Worm (Caenorhabditis elegans) whole organism, young adult: ENCODE results near the gene F23A7.5.

ENCODE experiments used
- B0019.2 ChIP-seq: fragments of 200-800 bp; sonication (Bioruptor generic); conservative IDR thresholded peaks from 2 replicates; pipeline ENCODE4 v1.3.6; 2022; ENCODE audit warnings: missing genetic modification reagents, missing genetic modification characterization, missing compliant biosample characterization
- B0261.1 ChIP-seq: sonication (generic microtip); optimal IDR thresholded peaks from 2 replicates; lab custom pipeline; 2016; ENCODE audit warnings: mild to moderate bottlenecking, missing genetic modification characterization, moderate library complexity, missing compliant biosample characterization
- B0336.3 ChIP-seq: fragments of 200-800 bp; sonication (Bioruptor generic); IDR thresholded peaks from 2 replicates; pipeline ENCODE4 v1.3.6; 2022; ENCODE audit warnings: missing genetic modification characterization, missing compliant biosample characterization
- D2030.7 ChIP-seq: fragments of 200-800 bp; sonication (Bioruptor generic); IDR thresholded peaks from 2 replicates; pipeline ENCODE4 v1.3.6; 2022; ENCODE audit warnings: missing genetic modification reagents, missing genetic modification characterization, missing compliant biosample characterization
- F57C9.4 ChIP-seq: sonication (generic microtip); optimal IDR thresholded peaks from 2 replicates; lab custom pipeline; 2017; ENCODE audit warnings: mild to moderate bottlenecking, missing genetic modification characterization, missing compliant biosample characterization
- Y53F4B.3 ChIP-seq: fragments of 200-800 bp; sonication (Bioruptor generic); IDR thresholded peaks from 2 replicates; pipeline ENCODE4 v1.3.6; 2022; ENCODE audit warnings: missing genetic modification reagents, missing genetic modification characterization, missing compliant biosample characterization
- akir-1 ChIP-seq: fragments of 200-800 bp; sonication (Bioruptor generic); optimal IDR thresholded peaks from 2 replicates; lab custom pipeline; 2018; ENCODE audit warnings: mild to moderate bottlenecking, missing genetic modification characterization, moderate library complexity, missing compliant biosample characterization
- ama-1 ChIP-seq, 3 experiments: fragments of 150-350 bp in 1 of 3; sonication (generic microtip) in 2 of 3; optimal IDR thresholded peaks; 2 replicates each; lab custom pipeline; 2014 to 2018; ENCODE audit warnings: missing biosample characterization in 2 of 3, missing genetic modification characterization in 2 of 3, missing genetic modification reagents in 2 of 3
- aptf-2 ChIP-seq: fragments of 200-800 bp; sonication (Bioruptor generic); conservative IDR thresholded peaks from 2 replicates; pipeline ENCODE4 v1.3.6; 2022; ENCODE audit warnings: missing genetic modification reagents, missing genetic modification characterization, missing compliant biosample characterization
- atf-7 ChIP-seq: sonication (generic microtip); optimal IDR thresholded peaks from 2 replicates; lab custom pipeline; 2017; ENCODE audit warnings: mild to moderate bottlenecking, missing genetic modification characterization, missing compliant biosample characterization
- ccch-3 ChIP-seq: fragments of 200-800 bp; sonication (Bioruptor generic); optimal IDR thresholded peaks from 2 replicates; lab custom pipeline; 2018; ENCODE audit warnings: mild to moderate bottlenecking, missing genetic modification characterization, missing compliant biosample characterization
- cebp-1 ChIP-seq, 2 experiments: fragments of 200-800 bp in 1 of 2; sonication (Bioruptor generic) in 1 of 2; sonication (generic microtip) in 1 of 2; IDR thresholded peaks in 1 of 2; optimal IDR thresholded peaks in 1 of 2; 2 replicates each; pipeline versions ENCODE4 v1.3.6 to Lab custom; 2017 to 2022; ENCODE audit warnings: missing compliant biosample characterization in 2 of 2, missing genetic modification characterization in 2 of 2, mild to moderate bottlenecking in 1 of 2, missing genetic modification reagents in 1 of 2, moderate library complexity in 1 of 2
- ceh-27 ChIP-seq: fragments of 200-800 bp; sonication (Bioruptor generic); optimal IDR thresholded peaks from 2 replicates; lab custom pipeline; 2018; ENCODE audit warnings: mild to moderate bottlenecking, missing genetic modification characterization, moderate library complexity, missing compliant biosample characterization
- ceh-40 ChIP-seq: fragments of 200-800 bp; sonication (Bioruptor generic); IDR thresholded peaks from 2 replicates; pipeline ENCODE4 v1.3.6; 2022; ENCODE audit warnings: missing genetic modification characterization, missing compliant biosample characterization
- die-1 ChIP-seq: sonication (generic microtip); optimal IDR thresholded peaks from 2 replicates; lab custom pipeline; 2016; ENCODE audit warnings: missing genotype, mild to moderate bottlenecking, missing genetic modification characterization, missing compliant biosample characterization
- egl-18 ChIP-seq: fragments of 200-800 bp; sonication (Bioruptor generic); IDR thresholded peaks from 2 replicates; pipeline ENCODE4 v1.3.6; 2022; ENCODE audit warnings: missing genetic modification reagents, missing genetic modification characterization, missing compliant biosample characterization
- ets-4 ChIP-seq: fragments of 200-800 bp; sonication (Bioruptor generic); optimal IDR thresholded peaks from 2 replicates; lab custom pipeline; 2018; ENCODE audit warnings: mild to moderate bottlenecking, missing genetic modification characterization, missing compliant biosample characterization
- fkh-3 ChIP-seq: sonication (generic microtip); optimal IDR thresholded peaks from 2 replicates; lab custom pipeline; 2016; ENCODE audit warnings: mild to moderate bottlenecking, missing genetic modification characterization, missing compliant biosample characterization
- him-1 ChIP-seq: sonication (generic microtip); optimal IDR thresholded peaks from 2 replicates; lab custom pipeline; 2016; ENCODE audit warnings: missing genotype, missing genetic modification reagents, missing genetic modification characterization, missing compliant biosample characterization
- hmg-1.2 ChIP-seq: fragments of 200-800 bp; sonication (Bioruptor generic); IDR thresholded peaks from 2 replicates; pipeline ENCODE4 v1.3.6; 2022; ENCODE audit warnings: missing genetic modification reagents, missing genetic modification characterization, missing compliant biosample characterization
- hmg-20 ChIP-seq: fragments of 200-800 bp; sonication (Bioruptor generic); IDR thresholded peaks from 2 replicates; pipeline ENCODE4 v1.3.6; 2022; ENCODE audit warnings: missing genetic modification reagents, missing genetic modification characterization, missing compliant biosample characterization
- hsf-1 ChIP-seq: fragments of 200-800 bp; sonication (Bioruptor generic); IDR thresholded peaks from 2 replicates; pipeline ENCODE4 v1.3.6; 2022; ENCODE audit warnings: missing genetic modification reagents, missing genetic modification characterization, missing compliant biosample characterization
- lin-26 ChIP-seq: fragments of 200-800 bp; sonication (Bioruptor generic); IDR thresholded peaks from 2 replicates; pipeline ENCODE4 v1.3.6; 2022; ENCODE audit warnings: missing genetic modification reagents, missing genetic modification characterization, missing compliant biosample characterization
- lin-35 ChIP-seq, 3 experiments: fragments of 150-350 bp in 2 of 3; sonication (generic microtip) in 1 of 3; optimal IDR thresholded peaks; 2 replicates each; lab custom pipeline; 2014 to 2018; ENCODE audit warnings: missing biosample characterization in 3 of 3, missing genetic modification characterization in 3 of 3, missing genetic modification reagents in 3 of 3
- lin-54 ChIP-seq: fragments of 200-800 bp; sonication (Bioruptor generic); optimal IDR thresholded peaks from 2 replicates; lab custom pipeline; 2018; ENCODE audit warnings: mild to moderate bottlenecking, missing genetic modification characterization, missing compliant biosample characterization
- lir-1 ChIP-seq: fragments of 200-800 bp; sonication (Bioruptor generic); conservative IDR thresholded peaks from 2 replicates; pipeline ENCODE4 v1.3.6; 2022; ENCODE audit warnings: missing genetic modification reagents, missing genetic modification characterization, missing compliant biosample characterization
- madf-6 ChIP-seq: fragments of 200-800 bp; sonication (Bioruptor generic); IDR thresholded peaks from 2 replicates; pipeline ENCODE4 v1.3.6; 2022; ENCODE audit warnings: missing genetic modification reagents, missing genetic modification characterization, missing compliant biosample characterization
- mcd-1 ChIP-seq: fragments of 200-800 bp; sonication (Bioruptor generic); IDR thresholded peaks from 2 replicates; pipeline ENCODE4 v1.3.6; 2022; ENCODE audit warnings: missing genetic modification reagents, missing genetic modification characterization, missing compliant biosample characterization
- mel-28 ChIP-seq: sonication (generic microtip); optimal IDR thresholded peaks from 2 replicates; lab custom pipeline; 2016; ENCODE audit warnings: borderline replicate concordance, mild to moderate bottlenecking, missing genetic modification characterization, missing compliant biosample characterization
- mes-4 ChIP-seq: sonication (generic microtip); optimal IDR thresholded peaks from 2 replicates; lab custom pipeline; 2016; ENCODE audit warnings: missing genotype, missing genetic modification characterization, missing compliant biosample characterization
- mxl-1 ChIP-seq: sonication (generic microtip); optimal IDR thresholded peaks from 2 replicates; lab custom pipeline; 2016; ENCODE audit warnings: missing genetic modification characterization, missing compliant biosample characterization
- nfya-2 ChIP-seq: fragments of 200-800 bp; sonication (Bioruptor generic); IDR thresholded peaks from 2 replicates; pipeline ENCODE4 v1.3.6; 2022; ENCODE audit warnings: missing genetic modification reagents, missing genetic modification characterization, missing compliant biosample characterization
- nhr-120 ChIP-seq: fragments of 200-800 bp; sonication (Bioruptor generic); IDR thresholded peaks from 2 replicates; pipeline ENCODE4 v1.3.6; 2022; ENCODE audit warnings: missing genetic modification characterization, missing compliant biosample characterization
- nhr-90 ChIP-seq: sonication (generic microtip); optimal IDR thresholded peaks from 2 replicates; lab custom pipeline; 2016; ENCODE audit warnings: missing genotype, mild to moderate bottlenecking, missing genetic modification characterization, missing compliant biosample characterization
- pbrm-1 ChIP-seq: fragments of 200-800 bp; sonication (Bioruptor generic); IDR thresholded peaks from 2 replicates; pipeline ENCODE4 v1.3.6; 2022; ENCODE audit warnings: missing genetic modification reagents, missing genetic modification characterization, missing compliant biosample characterization
- rcor-1 ChIP-seq: fragments of 200-800 bp; sonication (Bioruptor generic); IDR thresholded peaks from 2 replicates; pipeline ENCODE4 v1.3.6; 2022; ENCODE audit warnings: missing genetic modification reagents, missing genetic modification characterization, missing compliant biosample characterization
- repo-1 ChIP-seq: sonication (generic microtip); optimal IDR thresholded peaks from 2 replicates; lab custom pipeline; 2017; ENCODE audit warnings: mild to moderate bottlenecking, missing genetic modification characterization, missing compliant biosample characterization
- rpc-1 ChIP-seq, 2 experiments: fragments of 150-350 bp in 1 of 2; sonication (generic microtip) in 1 of 2; optimal IDR thresholded peaks; 2 replicates each; lab custom pipeline; 2014 to 2018; ENCODE audit warnings: missing biosample characterization in 1 of 2, missing genetic modification characterization in 1 of 2, missing genetic modification reagents in 1 of 2, missing genotype in 1 of 2
- sea-2 ChIP-seq: fragments of 200-800 bp; sonication (Bioruptor generic); IDR thresholded peaks from 2 replicates; pipeline ENCODE4 v1.3.6; 2022; ENCODE audit warnings: missing genetic modification characterization, missing compliant biosample characterization
- snpc-1.3 ChIP-seq: sonication (generic microtip); optimal IDR thresholded peaks from 2 replicates; lab custom pipeline; 2017; ENCODE audit warnings: missing genetic modification characterization, mild to moderate bottlenecking, missing compliant biosample characterization, antibody characterized with exemption, moderate library complexity, missing genotype, missing genetic modification reagents; ENCODE audit not compliant: insufficient read depth
- tbp1 ChIP-seq: fragments of 200-800 bp; sonication (Bioruptor generic); optimal IDR thresholded peaks from 2 replicates; lab custom pipeline; 2018; ENCODE audit warnings: mild to moderate bottlenecking, missing genetic modification characterization, missing compliant biosample characterization
- unc-62 ChIP-seq: fragments of 150-350 bp; optimal IDR thresholded peaks from 2 replicates; lab custom pipeline; 2014; ENCODE audit warnings: missing biosample characterization, missing genetic modification reagents, missing genetic modification characterization
- xnd-1 ChIP-seq: sonication (generic microtip); optimal IDR thresholded peaks from 2 replicates; lab custom pipeline; 2016; ENCODE audit warnings: missing genotype, missing genetic modification reagents, missing genetic modification characterization, missing compliant biosample characterization
- zfh-2 ChIP-seq: fragments of 200-800 bp; sonication (Bioruptor generic); conservative IDR thresholded peaks from 2 replicates; pipeline ENCODE4 v1.3.6; 2022; ENCODE audit warnings: missing genetic modification reagents, missing genetic modification characterization, missing compliant biosample characterization
- ztf-22 ChIP-seq: fragments of 200-800 bp; sonication (Bioruptor generic); optimal IDR thresholded peaks from 2 replicates; lab custom pipeline; 2018; ENCODE audit warnings: mild to moderate bottlenecking, missing genetic modification characterization, moderate library complexity, missing compliant biosample characterization
- ztf-25 ChIP-seq: fragments of 200-800 bp; sonication (Bioruptor generic); IDR thresholded peaks from 2 replicates; pipeline ENCODE4 v1.3.6; 2022; ENCODE audit warnings: missing genetic modification reagents, missing genetic modification characterization, missing compliant biosample characterization
- ztf-28 ChIP-seq: fragments of 200-800 bp; sonication (Bioruptor generic); IDR thresholded peaks from 2 replicates; pipeline ENCODE4 v1.3.6; 2022; ENCODE audit warnings: missing genetic modification reagents, missing genetic modification characterization, missing compliant biosample characterization

The F23A7.5 gene

ce11 chrX:16217749-16218148, 11.0 kb upstream of the F23A7.5 start (continued):
- TF ChIP-seq aptf-2 (GFP tag; lab: Robert Waterston, UW), result no peak
- TF ChIP-seq sea-2, result no peak
- TF ChIP-seq mel-28 (tag; lab: Kevin White, UChicago), result no peak
- no peak for TF ChIP-seq B0019.2 (GFP tag; lab: Robert Waterston, UW)
- TF ChIP-seq Y53F4B.3 (GFP tag; lab: Robert Waterston, UW), result no peak; the same call in 1 of the 2 replicates
- TF ChIP-seq die-1 (tag; lab: Kevin White, UChicago), result peak; percentile 61
- 0 out of 2 replicates have a peak, but pooled peaks have one; percentile 60 for TF ChIP-seq ceh-40 (GFP tag; lab: Robert Waterston, UW)
- no peak for TF ChIP-seq unc-62 (GFP tag; lab: Kevin White, UChicago)
- TF ChIP-seq hmg-20 (GFP tag; lab: Robert Waterston, UW), result no peak
- peak; percentile 53 for TF ChIP-seq rpc-1 (optimal IDR thresholded peaks at IDR 0.05; lab: Kevin White, UChicago)
- TF ChIP-seq rpc-1 (tag; optimal IDR thresholded peaks at IDR 0.05; lab: Kevin White, UChicago), result peak; percentile 91
- TF ChIP-seq nhr-90 (tag; lab: Kevin White, UChicago), result peak; percentile 38
- peak; percentile 89 for TF ChIP-seq tbp1 (GFP tag; lab: Kevin White, UChicago)
- TF ChIP-seq nfya-2 (GFP tag; lab: Robert Waterston, UW), result no peak
- no peak for TF ChIP-seq ets-4 (GFP tag; lab: Kevin White, UChicago)
- no peak for TF ChIP-seq snpc-1.3 (tag; lab: Kevin White, UChicago)
- TF ChIP-seq mxl-1 (tag; lab: Kevin White, UChicago), result peak; percentile 3
- no peak for TF ChIP-seq ccch-3
- no peak for TF ChIP-seq nhr-120 (GFP tag; lab: Robert Waterston, UW)
- TF ChIP-seq ztf-22, result no peak
- no peak for TF ChIP-seq ama-1 (optimal IDR thresholded peaks at IDR 0.05; lab: Kevin White, UChicago)
- TF ChIP-seq ama-1 (GFP tag; optimal IDR thresholded peaks at IDR 0.05; lab: Kevin White, UChicago), result peak in 1 of 2 experiments; percentile 20
- TF ChIP-seq ztf-25 (GFP tag; lab: Robert Waterston, UW), result 0 out of 2 replicates have a peak, but pooled peaks have one; percentile 29
- no peak for TF ChIP-seq akir-1 (GFP tag; lab: Kevin White, UChicago)
- TF ChIP-seq hmg-1.2 (GFP tag; lab: Robert Waterston, UW), result peak; percentile 36; the same call in 1 of the 2 replicates
- no peak for TF ChIP-seq mes-4 (tag; lab: Kevin White, UChicago)
- TF ChIP-seq lin-35 (GFP tag; optimal IDR thresholded peaks at IDR 0.05; lab: Kevin White, UChicago), result no peak
- TF ChIP-seq lir-1 (GFP tag; lab: Robert Waterston, UW), result no peak
- no peak for TF ChIP-seq ceh-27
- TF ChIP-seq rcor-1 (GFP tag; lab: Robert Waterston, UW), result 0 out of 2 replicates have a peak, but pooled peaks have one; percentile 24
- TF ChIP-seq repo-1 (tag; lab: Kevin White, UChicago), result no peak
- TF ChIP-seq cebp-1 (GFP tag; IDR thresholded peaks at IDR 0.05; lab: Robert Waterston, UW), result no peak
- TF ChIP-seq cebp-1 (tag; optimal IDR thresholded peaks at IDR 0.05; lab: Kevin White, UChicago), result no peak
- TF ChIP-seq lin-26 (GFP tag; lab: Robert Waterston, UW), result peak; percentile 80
- TF ChIP-seq pbrm-1, result peak; percentile 26; the same call in 1 of the 2 replicates
- peak; percentile 31; the same call in 1 of the 2 replicates for TF ChIP-seq hsf-1 (GFP tag; lab: Robert Waterston, UW)
- no peak for TF ChIP-seq zfh-2
- peak; percentile 76 for TF ChIP-seq D2030.7 (GFP tag; lab: Robert Waterston, UW)
- no peak for TF ChIP-seq ztf-28 (GFP tag; lab: Robert Waterston, UW)
- no peak for TF ChIP-seq egl-18 (GFP tag; lab: Robert Waterston, UW)
- no peak for TF ChIP-seq xnd-1 (tag; lab: Kevin White, UChicago)
- TF ChIP-seq madf-6 (GFP tag; lab: Robert Waterston, UW), result no peak
- TF ChIP-seq atf-7, result no peak
- TF ChIP-seq fkh-3 (tag; lab: Kevin White, UChicago), result no peak
- TF ChIP-seq F57C9.4 (tag; lab: Kevin White, UChicago), result no peak
- TF ChIP-seq lin-54, result no peak
- TF ChIP-seq him-1 (tag; lab: Kevin White, UChicago), result peak; percentile 43
- TF ChIP-seq B0336.3 (GFP tag; lab: Robert Waterston, UW), result no peak
- TF ChIP-seq mcd-1 (GFP tag; lab: Robert Waterston, UW), result no peak
- peak; percentile 67 for TF ChIP-seq B0261.1
